Worm (Caenorhabditis elegans) whole organism, L2 larva: ENCODE measurements around the gene zfp-2.

ENCODE experiments used
- ama-1 ChIP-seq: fragments of 150-350 bp; optimal IDR thresholded peaks from 2 replicates; lab custom pipeline; 2018; ENCODE audit warnings: inconsistent platforms
- lin-39 ChIP-seq: fragments of 150-350 bp; optimal IDR thresholded peaks from 2 replicates; lab custom pipeline; 2014; ENCODE audit warnings: missing biosample characterization, missing genetic modification reagents, missing genetic modification characterization
- mdl-1 ChIP-seq, 2 experiments: fragments of 150-350 bp in 1 of 2; sonication (generic microtip) in 1 of 2; optimal IDR thresholded peaks; 2 replicates each; lab custom pipeline; 2017; ENCODE audit warnings: missing biosample characterization in 2 of 2, missing genetic modification characterization in 2 of 2
- nhr-77 ChIP-seq: fragments of 150-350 bp; optimal IDR thresholded peaks from 2 replicates; lab custom pipeline; 2014; ENCODE audit warnings: missing biosample characterization, missing genetic modification characterization
- zag-1 ChIP-seq: fragments of 150-350 bp; optimal IDR thresholded peaks from 2 replicates; lab custom pipeline; 2014; ENCODE audit warnings: missing biosample characterization, missing genetic modification characterization
- ztf-4 ChIP-seq: fragments of 150-350 bp; optimal IDR thresholded peaks from 2 replicates; lab custom pipeline; 2014; ENCODE audit warnings: missing biosample characterization, missing genetic modification characterization

- no peak for TF ChIP-seq nhr-77 (tag; lab: Kevin White, UChicago)
- no peak for TF ChIP-seq mdl-1 (tag; optimal IDR thresholded peaks at IDR 0.05; lab: Kevin White, UChicago)
- no peak for TF ChIP-seq ama-1
- TF ChIP-seq zag-1 (tag; lab: Kevin White, UChicago): no peak
- no peak for TF ChIP-seq ztf-4 (tag; lab: Kevin White, UChicago)
- TF ChIP-seq lin-39 (tag; lab: Kevin White, UChicago): no peak
These were observed 13.1 kb upstream of the zfp-2 start, which contains the start of gene sra-7 for ce11 chrII:9544386-9544785.
